Worm (Caenorhabditis elegans) whole organism, early embryonic: ENCODE data around the gene rap-3.
"Not testable (repeated sequence)": the region's sequence is repeated elsewhere in the genome, so short reads cannot be mapped to it uniquely, and the experiment has no call there.

ENCODE experiments used
- B0310.2 ChIP-seq: sonication (generic microtip); optimal IDR thresholded peaks from 2 replicates; lab custom pipeline; 2016; ENCODE audit warnings: mild to moderate bottlenecking, missing genetic modification characterization, missing compliant biosample characterization
- F13C5.2 ChIP-seq: sonication (generic microtip); optimal IDR thresholded peaks from 2 replicates; lab custom pipeline; 2017; ENCODE audit warnings: mild to moderate bottlenecking, missing genetic modification characterization, inconsistent platforms, missing compliant biosample characterization
- aly-1 ChIP-seq: sonication (generic microtip); optimal IDR thresholded peaks from 2 replicates; lab custom pipeline; 2016; ENCODE audit warnings: missing genetic modification characterization, missing compliant biosample characterization
- ama-1 ChIP-seq: fragments of 150-350 bp; optimal IDR thresholded peaks from 2 replicates; lab custom pipeline; 2014
- ceh-13 ChIP-seq: fragments of 200-800 bp; sonication (Bioruptor generic); optimal IDR thresholded peaks from 2 replicates; lab custom pipeline; 2018; ENCODE audit warnings: mild to moderate bottlenecking, missing genetic modification characterization, missing compliant biosample characterization
- ceh-36 ChIP-seq: sonication (generic microtip); optimal IDR thresholded peaks from 2 replicates; lab custom pipeline; 2016; ENCODE audit warnings: missing genetic modification characterization, inconsistent platforms, missing compliant biosample characterization
- ets-7 ChIP-seq: sonication (generic microtip); optimal IDR thresholded peaks from 2 replicates; lab custom pipeline; 2016; ENCODE audit warnings: missing genotype, missing genetic modification characterization, missing compliant biosample characterization
- flt-1 ChIP-seq: fragments of 200-800 bp; sonication (Bioruptor generic); IDR thresholded peaks from 2 replicates; pipeline ENCODE4 v1.3.6; 2022; ENCODE audit warnings: missing genetic modification characterization, missing compliant biosample characterization
- hmbx-1 ChIP-seq: sonication (generic microtip); optimal IDR thresholded peaks from 2 replicates; lab custom pipeline; 2016; ENCODE audit warnings: mild to moderate bottlenecking, missing genetic modification characterization, missing compliant biosample characterization
- hmg-4 ChIP-seq: fragments of 200-800 bp; sonication (Bioruptor generic); optimal IDR thresholded peaks from 2 replicates; lab custom pipeline; 2018; ENCODE audit warnings: mild to moderate bottlenecking, missing genetic modification characterization, missing compliant biosample characterization
- hnd-1 ChIP-seq: sonication (generic microtip); optimal IDR thresholded peaks from 2 replicates; lab custom pipeline; 2016; ENCODE audit warnings: missing genetic modification characterization, missing compliant biosample characterization
- pes-1 ChIP-seq: fragments of 200-800 bp; sonication (Bioruptor generic); IDR thresholded peaks from 2 replicates; pipeline ENCODE4 v1.3.6; 2022; ENCODE audit warnings: missing genetic modification reagents, missing genetic modification characterization, missing compliant biosample characterization
- scrt-1 ChIP-seq: fragments of 200-800 bp; sonication (Bioruptor generic); IDR thresholded peaks from 2 replicates; pipeline ENCODE4 v1.3.6; 2022; ENCODE audit warnings: missing genetic modification characterization, missing compliant biosample characterization
- sea-1 ChIP-seq: fragments of 200-800 bp; sonication (Bioruptor generic); conservative IDR thresholded peaks from 2 replicates; pipeline ENCODE4 v1.3.6; 2022; ENCODE audit warnings: missing genetic modification characterization, missing compliant biosample characterization
- tbx-11 ChIP-seq: fragments of 200-800 bp; sonication (Bioruptor generic); IDR thresholded peaks from 2 replicates; pipeline ENCODE4 v1.3.6; 2022; ENCODE audit warnings: missing genetic modification characterization, missing compliant biosample characterization
- tbx-37 ChIP-seq: fragments of 200-800 bp; sonication (Bioruptor generic); conservative IDR thresholded peaks from 2 replicates; pipeline ENCODE4 v1.3.6; 2022; ENCODE audit warnings: missing genetic modification reagents, missing genetic modification characterization, missing compliant biosample characterization
- tra-4 ChIP-seq: sonication (generic microtip); optimal IDR thresholded peaks from 2 replicates; lab custom pipeline; 2017; ENCODE audit warnings: missing genetic modification characterization, missing compliant biosample characterization

The rap-3 gene

DNA sequence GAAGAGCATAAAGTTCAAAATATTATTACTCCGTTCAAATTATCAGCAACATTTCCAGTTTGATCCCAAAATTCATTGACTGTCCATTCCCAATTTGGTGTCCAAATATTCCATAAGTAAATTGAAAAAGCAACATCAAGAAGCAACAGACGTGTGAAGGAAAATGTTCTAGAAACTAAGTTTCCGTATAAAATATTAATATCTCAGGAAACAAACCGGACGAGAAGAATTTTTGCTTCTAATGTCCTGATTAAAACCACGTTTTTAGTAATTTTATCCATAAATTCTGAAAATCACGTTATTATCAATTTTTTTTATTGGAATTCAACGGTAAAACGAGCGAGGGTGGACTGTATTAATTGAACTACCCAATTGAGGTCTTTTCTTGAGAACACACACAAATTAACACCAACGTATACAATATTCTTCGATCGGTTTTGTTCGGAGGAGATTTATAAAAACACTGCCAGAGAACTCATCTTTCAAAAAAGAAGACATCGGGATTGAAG is 30.1 kb upstream of the rap-3 start, which contains the start of gene pigq-1:
TSS of gene pigq-1 (minus strand) at position 286 of the 509 bp plus-strand sequence.
- no peak for TF ChIP-seq aly-1 (tag; lab: Kevin White, UChicago)

DNA sequence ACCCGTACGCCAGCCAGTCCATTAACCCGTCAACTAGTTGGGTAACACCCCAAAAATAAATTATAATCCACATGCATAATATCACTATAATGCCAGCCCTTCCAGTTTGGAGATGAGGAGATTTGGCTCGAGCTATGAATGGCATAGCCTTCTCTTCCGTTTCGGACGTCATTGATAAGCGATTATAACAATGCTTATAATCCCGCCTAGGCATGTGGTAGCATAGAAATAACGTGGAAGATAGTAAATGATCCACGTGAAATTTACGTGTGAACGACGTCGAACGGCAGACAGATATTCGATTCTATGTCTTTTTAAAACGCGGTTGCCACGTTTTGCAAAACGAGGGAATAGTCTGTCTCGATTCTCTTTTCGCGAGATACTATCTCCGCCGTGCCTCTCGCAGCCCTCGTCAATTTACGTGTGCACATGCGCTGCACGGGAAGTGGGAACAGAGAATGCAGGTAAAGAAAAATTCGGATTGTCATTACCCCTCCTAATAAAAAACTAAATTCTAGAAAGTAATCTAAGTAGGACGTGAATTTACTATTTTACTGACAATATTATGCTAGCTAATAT is 28.2 kb upstream of the rap-3 start:
- TF ChIP-seq ceh-13 (GFP tag; lab: Kevin White, UChicago) = no peak
- peak; percentile 31 for TF ChIP-seq hmg-4 (GFP tag; lab: Kevin White, UChicago)

DNA sequence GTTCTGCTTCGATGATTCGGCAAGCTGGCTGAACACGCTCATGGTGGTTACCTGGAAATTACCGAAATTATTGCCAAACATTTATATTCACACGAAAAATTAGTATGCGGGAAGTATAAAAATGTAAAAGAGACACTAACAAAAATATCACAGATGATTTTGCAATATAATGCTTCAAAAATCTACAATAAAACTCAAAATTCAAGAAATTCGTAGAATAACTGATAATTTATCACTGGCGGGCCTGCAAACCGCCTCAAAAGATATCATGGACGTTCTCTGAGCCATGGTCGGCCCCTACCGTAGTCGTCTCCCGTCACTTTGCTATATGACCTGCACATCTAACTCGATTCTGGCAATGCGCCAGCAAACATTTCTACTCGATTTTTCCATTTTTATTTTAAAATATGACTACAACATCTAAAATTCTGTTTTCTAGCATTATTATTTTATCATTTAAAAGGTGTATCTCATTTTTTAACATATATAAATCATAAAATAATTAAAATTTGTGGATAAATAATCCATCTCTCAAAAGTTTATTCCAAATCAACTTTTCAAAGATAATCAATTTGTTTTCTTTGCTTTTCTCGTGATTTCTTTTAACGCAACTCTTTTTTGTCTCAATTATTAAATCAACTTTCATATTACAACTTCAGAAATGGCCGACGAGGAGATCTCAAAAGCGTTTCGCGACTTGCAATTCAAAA is 27.5 kb upstream of the rap-3 start, which contains the start of the genes F01G4.6 and pfd-1:
TSS of gene F01G4.6 (minus strand) at position 51 of the 710 bp plus-strand sequence.
TSS of gene pfd-1 (plus strand) at position 660 of the 710 bp plus-strand sequence.
- TF ChIP-seq ets-7 (tag; lab: Kevin White, UChicago) (no peak), hmbx-1 (no peak), flt-1 (GFP tag; lab: Robert Waterston, UW) (0 out of 2 replicates have a peak, but pooled peaks have one; percentile 15), F13C5.2 (peak; percentile 62), pes-1 (GFP tag; lab: Robert Waterston, UW) (peak; percentile 50; the same call in 1 of the 2 replicates)

DNA sequence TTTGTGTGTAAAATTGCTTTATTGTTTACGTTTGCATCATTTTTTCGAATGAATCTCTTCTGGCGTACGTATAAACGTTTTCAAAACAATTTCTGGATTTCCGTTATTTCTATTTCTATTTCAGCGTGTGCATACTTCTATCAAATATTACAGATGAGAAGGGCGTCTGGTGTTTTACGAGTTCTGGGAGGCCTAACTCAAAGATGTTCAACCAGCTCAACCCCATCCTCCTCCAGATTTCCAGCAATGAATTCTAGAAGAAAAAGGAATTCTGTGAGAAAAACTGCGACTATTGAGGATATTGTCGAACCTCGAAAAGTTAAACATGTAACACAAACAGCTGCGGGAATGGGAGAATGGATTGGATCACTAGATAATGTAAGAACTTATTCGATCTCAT is 26.2 kb upstream of the rap-3 start, which contains the start of gene C08F8.2:
TSS of gene C08F8.2 (plus strand) at position 154 of the 400 bp plus-strand sequence.
- TF ChIP-seq ceh-13 (GFP tag; lab: Kevin White, UChicago) (no peak), pes-1 (GFP tag; lab: Robert Waterston, UW) (no peak), ets-7 (tag; lab: Kevin White, UChicago) (no peak), aly-1 (tag; lab: Kevin White, UChicago) (no peak), ceh-36 (tag; lab: Kevin White, UChicago) (no peak), hmg-4 (GFP tag; lab: Kevin White, UChicago) (no peak), B0310.2 (tag; lab: Kevin White, UChicago) (no peak), tbx-11 (GFP tag; lab: Robert Waterston, UW) (no peak), hnd-1 (no peak), F13C5.2 (no peak), tbx-37 (no peak), hmbx-1 (no peak), flt-1 (GFP tag; lab: Robert Waterston, UW) (no peak)

DNA sequence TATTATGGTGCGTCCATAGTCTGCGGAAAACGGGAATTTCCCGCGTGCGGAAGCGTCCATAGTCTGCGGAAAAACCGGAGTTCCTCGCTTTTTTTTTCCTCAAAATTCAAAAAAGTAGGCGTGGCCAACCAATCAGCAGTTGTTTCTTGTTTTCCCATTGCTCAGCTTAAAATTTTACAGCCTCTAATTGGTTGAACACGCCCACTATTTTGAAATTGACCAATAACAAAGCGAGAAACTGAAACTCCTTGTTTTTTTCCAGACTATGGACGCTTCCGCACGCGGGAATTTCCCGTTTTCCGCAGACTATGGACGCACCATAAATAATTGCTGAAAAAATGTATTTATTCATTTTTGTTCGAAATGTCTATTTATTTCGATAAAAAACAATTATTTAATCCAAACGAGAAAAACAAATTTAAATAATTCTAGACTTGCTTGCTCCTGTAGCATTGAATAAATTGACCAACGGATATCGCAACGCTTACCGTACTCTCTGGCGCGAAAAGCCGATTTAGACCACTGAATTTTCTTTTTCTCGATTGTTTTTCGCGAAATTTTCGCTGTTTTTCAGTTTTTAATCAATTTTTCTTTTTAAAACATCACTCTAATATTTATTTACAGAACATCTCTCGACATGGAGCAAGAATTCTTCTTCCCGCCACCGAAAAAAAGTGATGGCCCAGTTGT is 22.5 kb upstream of the rap-3 start, which contains the start of gene C08F8.3:
TSS of gene C08F8.3 (plus strand) at position 620 of the 690 bp plus-strand sequence.
- TF ChIP-seq ets-7 (tag; lab: Kevin White, UChicago); tra-4 (tag; lab: Kevin White, UChicago); hmbx-1: not testable (repeated sequence)

DNA sequence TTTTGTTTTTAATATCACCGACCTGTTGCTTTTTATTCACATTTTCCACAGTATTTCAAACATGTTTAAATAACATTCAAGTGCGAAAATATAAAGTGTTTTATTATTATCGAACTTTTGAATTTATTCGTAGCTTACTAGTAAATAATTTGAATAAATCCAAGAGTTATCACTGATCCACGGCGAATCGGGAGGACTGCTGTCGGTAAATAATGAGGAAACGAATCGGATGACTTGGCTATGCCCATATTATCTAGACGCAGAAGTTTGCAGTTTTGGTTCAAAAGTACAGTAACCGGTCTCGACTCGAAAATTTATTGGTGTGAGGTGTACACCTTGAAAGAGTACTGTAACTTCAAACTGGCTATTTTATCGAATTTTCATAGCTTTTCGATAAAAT is 20.5 kb upstream of the rap-3 start:
- no peak for TF ChIP-seq flt-1 (GFP tag; lab: Robert Waterston, UW)
- no peak for TF ChIP-seq ceh-13 (GFP tag; lab: Kevin White, UChicago)
- TF ChIP-seq scrt-1 (GFP tag; lab: Robert Waterston, UW) = no peak
- no peak for TF ChIP-seq hmg-4 (GFP tag; lab: Kevin White, UChicago)
- TF ChIP-seq hnd-1 = no peak
- TF ChIP-seq ama-1 (lab: Kevin White, UChicago) = no peak
- TF ChIP-seq pes-1 (GFP tag; lab: Robert Waterston, UW) = no peak
- no peak for TF ChIP-seq aly-1 (tag; lab: Kevin White, UChicago)
- TF ChIP-seq ets-7 (tag; lab: Kevin White, UChicago) = no peak
- no peak for TF ChIP-seq tra-4 (tag; lab: Kevin White, UChicago)
- no peak for TF ChIP-seq sea-1
- no peak for TF ChIP-seq tbx-37
- no peak for TF ChIP-seq ceh-36 (tag; lab: Kevin White, UChicago)

DNA sequence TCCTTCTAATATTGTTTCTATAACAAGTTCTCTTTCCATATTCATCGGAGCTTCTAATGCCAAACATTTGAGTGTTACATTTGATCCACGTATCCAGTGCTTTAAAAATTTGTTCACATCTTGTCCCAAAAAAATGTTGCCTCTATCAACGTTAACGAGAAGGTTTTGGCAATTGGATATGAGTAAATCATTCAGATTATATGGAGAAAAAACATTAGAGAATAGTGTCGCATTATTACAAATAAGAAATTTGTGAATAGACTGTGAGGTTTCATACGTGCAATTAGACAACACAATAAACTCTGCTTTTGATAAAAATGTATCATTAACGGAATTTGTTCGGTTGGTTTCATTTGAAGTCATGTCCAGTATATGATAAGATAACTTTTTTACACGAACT is 17.2 kb upstream of the rap-3 start, which contains the start of gene mboa-4:
TSS of gene mboa-4 (minus strand) at position 101 of the 400 bp plus-strand sequence.
- TF ChIP-seq F13C5.2 (no peak), ama-1 (lab: Kevin White, UChicago) (no peak), ets-7 (tag; lab: Kevin White, UChicago) (no peak), flt-1 (GFP tag; lab: Robert Waterston, UW) (no peak), tbx-37 (no peak), hnd-1 (no peak)

DNA sequence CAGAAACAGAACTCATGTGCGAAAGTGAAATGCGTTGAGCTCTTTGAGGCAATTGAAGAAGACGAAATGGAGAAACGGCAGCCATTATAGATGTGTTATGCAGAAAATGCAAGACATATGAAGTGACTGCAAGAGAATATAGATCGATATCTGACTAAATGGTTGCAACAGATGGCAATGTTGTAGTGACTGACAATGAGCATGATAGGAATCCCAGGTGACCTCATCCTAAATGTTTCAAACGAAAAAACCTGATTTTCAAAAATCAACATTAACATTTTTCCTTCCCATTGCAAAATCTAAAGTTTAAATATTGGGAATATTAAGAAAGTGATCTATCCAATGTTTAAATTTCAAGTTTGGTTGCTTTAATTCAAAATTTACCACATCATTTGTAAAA is 16.4 kb upstream of the rap-3 start, which contains the start of gene C08F8.15:
TSS of gene C08F8.15 (minus strand) at position 101 of the 400 bp plus-strand sequence.
- TF ChIP-seq ceh-13 (GFP tag; lab: Kevin White, UChicago) (no peak), flt-1 (GFP tag; lab: Robert Waterston, UW) (no peak), tbx-37 (no peak), ama-1 (lab: Kevin White, UChicago) (no peak), ceh-36 (tag; lab: Kevin White, UChicago) (no peak), tbx-11 (GFP tag; lab: Robert Waterston, UW) (no peak), hmg-4 (GFP tag; lab: Kevin White, UChicago) (no peak)
